Worm (Caenorhabditis elegans) whole organism, L1 larva: ENCODE measurements around the gene C33D9.8.
A peak's percentile ranks its signal among the peaks of the same experiment; 100 is the strongest.

Experiments used
- F16B12.6 ChIP-seq: fragments of 150-350 bp; optimal IDR thresholded peaks from 2 replicates; lab custom pipeline; 2014; ENCODE audit warnings: missing biosample characterization, missing genetic modification characterization
- Y116A8C.19 ChIP-seq: sonication (generic microtip); optimal IDR thresholded peaks from 2 replicates; lab custom pipeline; 2016; ENCODE audit warnings: missing compliant biosample characterization, missing genetic modification characterization, borderline replicate concordance
- alr-1 ChIP-seq: fragments of 200-800 bp; sonication (Bioruptor generic); optimal IDR thresholded peaks from 2 replicates; lab custom pipeline; 2018; ENCODE audit warnings: borderline replicate concordance, mild to moderate bottlenecking, missing genetic modification characterization, missing compliant biosample characterization
- aly-2 ChIP-seq: fragments of 150-350 bp; optimal IDR thresholded peaks from 2 replicates; lab custom pipeline; 2014; ENCODE audit warnings: missing biosample characterization, missing genetic modification characterization
- ama-1 ChIP-seq: fragments of 150-350 bp; optimal IDR thresholded peaks from 2 replicates; lab custom pipeline; 2014
- ceh-63 ChIP-seq: fragments of 200-800 bp; sonication (Bioruptor generic); optimal IDR thresholded peaks from 2 replicates; lab custom pipeline; 2018; ENCODE audit warnings: mild to moderate bottlenecking, missing genetic modification characterization, missing compliant biosample characterization
- ceh-82 ChIP-seq, 3 experiments: fragments of 150-350 bp in 1 of 3; sonication (generic microtip) in 2 of 3; optimal IDR thresholded peaks; 2 replicates each; lab custom pipeline; 2014 to 2017; ENCODE audit warnings: missing biosample characterization in 3 of 3, missing genetic modification characterization in 3 of 3
- ceh-90 ChIP-seq: sonication (generic microtip); optimal IDR thresholded peaks from 2 replicates; lab custom pipeline; 2016; ENCODE audit warnings: missing genetic modification characterization, missing compliant biosample characterization
- dpl-1 ChIP-seq, 3 experiments: fragments of 150-350 bp in 2 of 3; sonication (generic microtip) in 1 of 3; optimal IDR thresholded peaks; 2 replicates each; lab custom pipeline; 2014 to 2017; ENCODE audit warnings: missing biosample characterization in 3 of 3, missing genetic modification characterization in 3 of 3, missing genetic modification reagents in 3 of 3
- efl-1 ChIP-seq, 4 experiments: fragments of 150-350 bp; optimal IDR thresholded peaks in 3 of 4; peaks in 1 of 4; 1 replicate in 1 of 4; 2 replicates in 3 of 4; lab custom pipeline; 2014; ENCODE audit warnings: missing biosample characterization in 2 of 4, missing genetic modification characterization in 2 of 4, missing genetic modification reagents in 2 of 4
- efl-3 ChIP-seq: fragments of 200-800 bp; sonication (Bioruptor generic); optimal IDR thresholded peaks from 2 replicates; lab custom pipeline; 2018; ENCODE audit warnings: mild to moderate bottlenecking, missing genetic modification characterization, missing compliant biosample characterization
- egl-27 ChIP-seq, 2 experiments: fragments of 150-350 bp in 1 of 2; sonication (generic microtip); optimal IDR thresholded peaks; 3 replicates each; lab custom pipeline; 2017 to 2018; ENCODE audit warnings: missing biosample characterization in 2 of 2, missing genetic modification characterization in 2 of 2, missing genetic modification reagents in 2 of 2
- fkh-4 ChIP-seq: sonication (generic microtip); optimal IDR thresholded peaks from 2 replicates; lab custom pipeline; 2016; ENCODE audit warnings: missing compliant biosample characterization, missing genetic modification characterization, borderline replicate concordance
- fos-1 ChIP-seq: fragments of 150-350 bp; optimal IDR thresholded peaks from 2 replicates; lab custom pipeline; 2014; ENCODE audit warnings: missing biosample characterization, missing genetic modification characterization
- grh-1 ChIP-seq: fragments of 200-800 bp; sonication (Bioruptor generic); IDR thresholded peaks from 2 replicates; pipeline ENCODE4 v1.3.6; 2022; ENCODE audit warnings: missing genetic modification reagents, missing genetic modification characterization, missing compliant biosample characterization
- hlh-17 ChIP-seq: fragments of 200-800 bp; sonication (Bioruptor generic); optimal IDR thresholded peaks from 2 replicates; lab custom pipeline; 2018; ENCODE audit warnings: missing genetic modification characterization, mild to moderate bottlenecking, missing compliant biosample characterization, moderate library complexity, borderline replicate concordance
- hlh-4 ChIP-seq: sonication (generic microtip); optimal IDR thresholded peaks from 2 replicates; lab custom pipeline; 2016; ENCODE audit warnings: mild to moderate bottlenecking, missing genetic modification characterization, missing compliant biosample characterization
- hpl-2 ChIP-seq: fragments of 150-350 bp; optimal IDR thresholded peaks from 2 replicates; lab custom pipeline; 2014; ENCODE audit warnings: missing biosample characterization, missing genetic modification reagents, missing genetic modification characterization
- lin-14 ChIP-seq: fragments of 200-800 bp; sonication (Bioruptor generic); optimal IDR thresholded peaks from 2 replicates; lab custom pipeline; 2018; ENCODE audit warnings: mild to moderate bottlenecking, missing genetic modification characterization, moderate library complexity, missing compliant biosample characterization
- lin-15B ChIP-seq: fragments of 150-350 bp; sonication (generic microtip); optimal IDR thresholded peaks from 3 replicates; lab custom pipeline; 2014; ENCODE audit warnings: missing biosample characterization, missing genetic modification characterization
- lir-3 ChIP-seq: sonication (generic microtip); optimal IDR thresholded peaks from 2 replicates; lab custom pipeline; 2016; ENCODE audit warnings: mild to moderate bottlenecking, missing genetic modification characterization, moderate library complexity, missing compliant biosample characterization; ENCODE audit not compliant: poor library complexity
- lsy-2 ChIP-seq, 2 experiments: fragments of 150-350 bp; optimal IDR thresholded peaks; 2 replicates each; lab custom pipeline; 2014; ENCODE audit warnings: missing biosample characterization in 2 of 2, missing genetic modification characterization in 2 of 2
- mdl-1 ChIP-seq, 2 experiments: fragments of 150-350 bp; optimal IDR thresholded peaks; 2 replicates each; lab custom pipeline; 2014 to 2017; ENCODE audit warnings: missing biosample characterization in 2 of 2, missing genetic modification characterization in 2 of 2, inconsistent platforms in 1 of 2
- mep-1 ChIP-seq: fragments of 150-350 bp; optimal IDR thresholded peaks from 2 replicates; lab custom pipeline; 2014; ENCODE audit warnings: missing biosample characterization, missing genetic modification characterization
- nhr-11 ChIP-seq: fragments of 150-350 bp; optimal IDR thresholded peaks from 2 replicates; lab custom pipeline; 2014; ENCODE audit warnings: missing biosample characterization, missing genetic modification characterization
- nhr-12 ChIP-seq: sonication (generic microtip); optimal IDR thresholded peaks from 2 replicates; lab custom pipeline; 2017; ENCODE audit warnings: missing biosample characterization, missing genetic modification characterization
- nhr-19 ChIP-seq: fragments of 200-800 bp; sonication (Bioruptor generic); conservative IDR thresholded peaks from 2 replicates; pipeline ENCODE4 v1.3.6; 2022; ENCODE audit warnings: missing genetic modification characterization, missing compliant biosample characterization
- nhr-20 ChIP-seq: sonication (generic microtip); optimal IDR thresholded peaks from 2 replicates; lab custom pipeline; 2016; ENCODE audit warnings: mild to moderate bottlenecking, missing genetic modification characterization, missing compliant biosample characterization
- nhr-28 ChIP-seq: fragments of 150-350 bp; optimal IDR thresholded peaks from 2 replicates; lab custom pipeline; 2014; ENCODE audit warnings: missing biosample characterization, missing genetic modification characterization
- nhr-47 ChIP-seq: sonication (generic microtip); optimal IDR thresholded peaks from 2 replicates; lab custom pipeline; 2016; ENCODE audit warnings: mild to moderate bottlenecking, missing genetic modification characterization, moderate library complexity, missing compliant biosample characterization
- nhr-76 ChIP-seq: sonication (generic microtip); optimal IDR thresholded peaks from 2 replicates; lab custom pipeline; 2017; ENCODE audit warnings: missing biosample characterization, missing genetic modification characterization
- nhr-77 ChIP-seq: fragments of 150-350 bp; optimal IDR thresholded peaks from 2 replicates; lab custom pipeline; 2014; ENCODE audit warnings: missing biosample characterization, missing genetic modification characterization
- nhr-85 ChIP-seq: sonication (generic microtip); peaks from one replicate; lab custom pipeline; 2016; ENCODE audit warnings: missing genetic modification characterization, inconsistent platforms, missing compliant biosample characterization
- pag-3 ChIP-seq: sonication (generic microtip); optimal IDR thresholded peaks from 2 replicates; lab custom pipeline; 2017; ENCODE audit warnings: missing genetic modification characterization, mild to moderate bottlenecking, missing compliant biosample characterization, antibody characterized with exemption, borderline replicate concordance; ENCODE audit not compliant: insufficient read depth
- pqm-1 ChIP-seq: sonication (generic microtip); optimal IDR thresholded peaks from 3 replicates; lab custom pipeline; 2017; ENCODE audit warnings: missing biosample characterization, missing genetic modification characterization
- rnt-1 ChIP-seq: sonication (generic microtip); optimal IDR thresholded peaks from 2 replicates; lab custom pipeline; 2016; ENCODE audit warnings: mild to moderate bottlenecking, missing genetic modification characterization, moderate library complexity, missing compliant biosample characterization
- skn-1 ChIP-seq: fragments of 150-350 bp; optimal IDR thresholded peaks from 2 replicates; lab custom pipeline; 2014; ENCODE audit warnings: missing biosample characterization, missing genetic modification characterization
- snpc-4 ChIP-seq: fragments of 150-350 bp; optimal IDR thresholded peaks from 2 replicates; lab custom pipeline; 2014; ENCODE audit warnings: missing biosample characterization, missing genetic modification characterization
- snu-23 ChIP-seq: sonication (generic microtip); optimal IDR thresholded peaks from 2 replicates; lab custom pipeline; 2016; ENCODE audit warnings: missing genetic modification characterization, missing compliant biosample characterization
- sox-4 ChIP-seq: sonication (generic microtip); optimal IDR thresholded peaks from 2 replicates; lab custom pipeline; 2016; ENCODE audit warnings: missing genetic modification characterization, missing compliant biosample characterization
- sptf-1 ChIP-seq: fragments of 150-350 bp; optimal IDR thresholded peaks from 2 replicates; lab custom pipeline; 2014; ENCODE audit warnings: missing biosample characterization, missing genetic modification characterization
- sup-37 ChIP-seq: fragments of 200-800 bp; sonication (Bioruptor generic); optimal IDR thresholded peaks from 2 replicates; lab custom pipeline; 2018; ENCODE audit warnings: mild to moderate bottlenecking, missing genetic modification characterization, missing compliant biosample characterization
- tbx-2 ChIP-seq: sonication (generic microtip); optimal IDR thresholded peaks from 2 replicates; lab custom pipeline; 2016; ENCODE audit warnings: missing genetic modification characterization, missing compliant biosample characterization
- unc-62 ChIP-seq: fragments of 150-350 bp; optimal IDR thresholded peaks from 2 replicates; lab custom pipeline; 2014; ENCODE audit warnings: missing biosample characterization, missing genetic modification reagents, missing genetic modification characterization
- unc-86 ChIP-seq: sonication (generic microtip); optimal IDR thresholded peaks from 2 replicates; lab custom pipeline; 2016; ENCODE audit warnings: missing genetic modification characterization, missing compliant biosample characterization
- unc-98 ChIP-seq: fragments of 200-800 bp; sonication (Bioruptor generic); IDR thresholded peaks from 2 replicates; pipeline ENCODE4 v1.3.6; 2022; ENCODE audit warnings: missing genetic modification characterization, missing compliant biosample characterization
- xbp-1 ChIP-seq: sonication (generic microtip); optimal IDR thresholded peaks from 2 replicates; lab custom pipeline; 2016; ENCODE audit warnings: missing genetic modification characterization, missing compliant biosample characterization
- zag-1 ChIP-seq: fragments of 150-350 bp; optimal IDR thresholded peaks from 2 replicates; lab custom pipeline; 2014; ENCODE audit warnings: missing biosample characterization, missing genetic modification characterization
- zip-4 ChIP-seq: fragments of 200-800 bp; sonication (Bioruptor generic); optimal IDR thresholded peaks from 2 replicates; lab custom pipeline; 2018; ENCODE audit warnings: mild to moderate bottlenecking, missing genetic modification characterization, moderate library complexity, missing compliant biosample characterization
- ztf-11 ChIP-seq, 2 experiments: sonication (generic microtip); optimal IDR thresholded peaks; 2 replicates each; lab custom pipeline; 2016 to 2017; ENCODE audit warnings: missing genetic modification characterization in 2 of 2, missing biosample characterization in 1 of 2, missing compliant biosample characterization in 1 of 2

Gene C33D9.8

ce11 chrIV:8786654-8787053 is at the start of gene C33D9.8:
C33D9.8 (minus strand) TSS chrIV:8786752.
- TF ChIP-seq rnt-1 (tag; lab: Kevin White, UChicago) (peak; percentile 41), efl-1 (optimal IDR thresholded peaks at IDR 0.05; lab: Kevin White, UChicago) (peak in 1 of 2 experiments; percentile 35), efl-1 (GFP tag; optimal IDR thresholded peaks at IDR 0.05 in 1 of 2; lab: Kevin White, UChicago) (no peak), lsy-2 (tag; optimal IDR thresholded peaks at IDR 0.05; lab: Kevin White, UChicago) (peak in 1 of 2 experiments; percentile 31), egl-27 (tag; optimal IDR thresholded peaks at IDR 0.05; lab: Kevin White, UChicago) (no peak)

ce11 chrIV:8830591-8830990 is 44.0 kb upstream of the C33D9.8 start, which contains the start of gene T28C6.8:
T28C6.8 (minus strand) TSS chrIV:8830727.
- TF ChIP-seq alr-1 (tag; lab: Kevin White, UChicago) (no peak), nhr-77 (peak; percentile 17), pag-3 (tag; lab: Kevin White, UChicago) (peak; percentile 2), hpl-2 (GFP tag; lab: Kevin White, UChicago) (no peak), sptf-1 (tag; lab: Kevin White, UChicago) (no peak), ceh-82 (tag; optimal IDR thresholded peaks at IDR 0.05; lab: Kevin White, UChicago) (no peak), nhr-76 (tag; lab: Kevin White, UChicago) (no peak), ztf-11 (tag; optimal IDR thresholded peaks at IDR 0.05; lab: Kevin White, UChicago) (no peak), ceh-90 (no peak), Y116A8C.19 (tag; lab: Kevin White, UChicago) (no peak), sup-37 (GFP tag; lab: Kevin White, UChicago) (no peak), ama-1 (lab: Kevin White, UChicago) (no peak), fkh-4 (tag; lab: Kevin White, UChicago) (no peak), mdl-1 (tag; optimal IDR thresholded peaks at IDR 0.05; lab: Kevin White, UChicago) (peak in 1 of 2 experiments; percentile 13), nhr-12 (no peak), nhr-28 (no peak), rnt-1 (tag; lab: Kevin White, UChicago) (peak; percentile 16), fos-1 (tag; lab: Kevin White, UChicago) (no peak), unc-62 (GFP tag; lab: Kevin White, UChicago) (no peak), lin-14 (peak; percentile 85), lin-15B (tag; lab: Kevin White, UChicago) (no peak), hlh-17 (no peak), nhr-19 (GFP tag; lab: Robert Waterston, UW) (no peak), nhr-11 (tag; lab: Kevin White, UChicago) (no peak), mep-1 (tag; lab: Kevin White, UChicago) (peak; percentile 63), skn-1 (tag; lab: Kevin White, UChicago) (peak; percentile 8), aly-2 (tag; lab: Kevin White, UChicago) (no peak), snpc-4 (tag; lab: Kevin White, UChicago) (no peak), zag-1 (tag; lab: Kevin White, UChicago) (no peak), lir-3 (tag; lab: Kevin White, UChicago) (no peak), unc-98 (GFP tag; lab: Robert Waterston, UW) (no peak), unc-86 (no peak), efl-3 (no peak), snu-23 (GFP tag; lab: Kevin White, UChicago) (peak; percentile 59), ceh-63 (GFP tag; lab: Kevin White, UChicago) (no peak), pqm-1 (no peak), lsy-2 (tag; optimal IDR thresholded peaks at IDR 0.05; lab: Kevin White, UChicago) (peak; percentile 8 to 49), tbx-2 (tag; lab: Kevin White, UChicago) (no peak), zip-4 (GFP tag; lab: Kevin White, UChicago) (no peak), sox-4 (tag; lab: Kevin White, UChicago) (peak; percentile 4), hlh-4 (tag; lab: Kevin White, UChicago) (no peak), nhr-85 (peak; percentile 85), dpl-1 (GFP tag; optimal IDR thresholded peaks at IDR 0.05; lab: Kevin White, UChicago) (peak in 1 of 3 experiments; percentile 7), nhr-47 (tag; lab: Kevin White, UChicago) (no peak), F16B12.6 (tag; lab: Kevin White, UChicago) (no peak), grh-1 (GFP tag; lab: Robert Waterston, UW) (peak; percentile 32; the same call in 1 of the 2 replicates), xbp-1 (tag; lab: Kevin White, UChicago) (no peak), egl-27 (tag; optimal IDR thresholded peaks at IDR 0.05; lab: Kevin White, UChicago) (peak in 1 of 2 experiments; percentile 18), nhr-20 (tag; lab: Kevin White, UChicago) (peak; percentile 59)
